Fruit fly (Drosophila melanogaster) S2 (cell line): ENCODE data around the gene CG7512.

Experiments used
- CG8478 ChIP-seq: fragments of >200 bp; optimal IDR thresholded peaks from 2 replicates; lab custom pipeline; 2018
- CTCF ChIP-seq, 2 experiments: fragments of >200 bp; optimal IDR thresholded peaks; 2 replicates each; lab custom pipeline; 2018

dm6 chr3L:11515349-11516079 is 2.0 kb downstream of the CG7512 start:
- no peak for TF ChIP-seq CTCF (optimal IDR thresholded peaks at IDR 0.05; lab: Kevin White, UChicago)
- TF ChIP-seq CG8478 (lab: Kevin White, UChicago): no peak
